Worm (Caenorhabditis elegans): ENCODE data around the gene bcf-1.

bcf-1 gene

DNA sequence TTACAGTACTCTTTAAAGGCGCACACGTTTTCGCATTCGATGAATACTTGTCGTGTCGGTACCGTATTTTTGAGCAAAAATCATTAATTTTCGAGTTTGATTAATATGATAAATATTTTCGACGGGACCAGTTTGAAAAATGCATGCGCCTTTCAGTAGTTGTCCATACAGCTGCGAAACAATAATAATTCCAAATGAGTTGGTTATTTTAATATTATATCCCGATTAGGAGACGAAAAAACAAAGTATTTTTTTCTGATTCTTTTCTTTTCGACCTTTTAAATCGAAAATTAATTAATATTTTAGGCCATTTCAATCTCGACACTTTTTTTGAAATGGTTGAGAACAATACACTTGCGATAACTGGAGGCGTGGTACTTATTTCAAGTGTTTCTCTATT, 30.0 kb upstream of the bcf-1 start, which contains the start of gene T05H4.4:
Gene T05H4.4 (plus strand): TSS at position 301 of the 400 bp plus-strand sequence.
- TF ChIP-seq fos-1 (tag; optimal IDR thresholded peaks at IDR 0.05) (no peak), mxl-2 (GFP tag; conservative IDR thresholded peaks at IDR 0.05) (no peak), php-3 (GFP tag; IDR thresholded peaks at IDR 0.05) (no peak), F44E2.7 (GFP tag; IDR thresholded peaks at IDR 0.05) (no peak), lsy-2 (tag; optimal IDR thresholded peaks at IDR 0.05) (no peak), T26A8.4 (GFP tag; IDR thresholded peaks at IDR 0.05) (no peak), nhr-28 (tag; optimal IDR thresholded peaks at IDR 0.05) (no peak), ama-1 (optimal IDR thresholded peaks at IDR 0.05) (no peak), ceh-28 (tag; optimal IDR thresholded peaks at IDR 0.05) (no peak), ceh-62 (tag; optimal IDR thresholded peaks at IDR 0.05) (no peak), hmg-1.1 (GFP tag; IDR thresholded peaks at IDR 0.05) (no peak)

DNA sequence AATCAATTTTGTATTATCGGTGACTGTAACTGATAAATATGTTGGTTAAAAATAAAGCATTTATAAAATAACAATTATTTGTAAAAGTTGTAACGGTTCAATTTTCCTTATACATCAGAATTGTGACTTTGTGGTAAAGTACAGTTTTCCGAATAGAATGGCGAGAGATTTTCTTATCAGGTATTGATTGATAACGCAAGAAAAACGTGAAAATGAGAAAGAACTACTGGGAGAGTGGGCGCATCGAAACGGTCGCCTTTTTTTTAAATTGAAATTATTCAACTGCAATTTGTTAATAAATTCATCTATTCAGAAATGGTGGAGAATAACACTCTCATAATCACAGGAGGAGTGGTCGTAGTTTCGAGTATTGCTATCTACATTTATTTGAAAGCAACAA, 27.7 kb upstream of the bcf-1 start, which contains the start of gene hpo-19:
Gene hpo-19 (plus strand): TSS at position 314 of the 400 bp plus-strand sequence.
- TF ChIP-seq mes-2 (tag; optimal IDR thresholded peaks at IDR 0.05; ENCODE audit: poor library complexity, severe bottlenecking) (peak; percentile 23), skn-1 (tag; optimal IDR thresholded peaks at IDR 0.05) (no peak), daf-19 (GFP tag; conservative IDR thresholded peaks at IDR 0.05) (no peak), ceh-32 (tag; optimal IDR thresholded peaks at IDR 0.05; ENCODE audit: poor library complexity) (no peak), mep-1 (tag; optimal IDR thresholded peaks at IDR 0.05) (no peak), dmd-8 (GFP tag; IDR thresholded peaks at IDR 0.05) (no peak), F37D6.2 (tag; optimal IDR thresholded peaks at IDR 0.05) (no peak), mdl-1 (tag; optimal IDR thresholded peaks at IDR 0.05) (no peak), nhr-102 (tag; optimal IDR thresholded peaks at IDR 0.05) (no peak), ces-1 (GFP tag; optimal IDR thresholded peaks at IDR 0.05) (no peak), tag-97 (GFP tag; IDR thresholded peaks at IDR 0.05) (no peak), madf-5 (GFP tag; IDR thresholded peaks at IDR 0.05) (no peak), ZK337.2 (GFP tag; IDR thresholded peaks at IDR 0.05) (no peak), mdt-29 (GFP tag; IDR thresholded peaks at IDR 0.05) (no peak), snpc-4 (tag; optimal IDR thresholded peaks at IDR 0.05) (no peak), duxl-1 (tag; optimal IDR thresholded peaks at IDR 0.05; ENCODE audit: poor library complexity) (no peak), pqm-1 (tag; optimal IDR thresholded peaks at IDR 0.05) (peak; percentile 31), lin-29 (GFP tag; IDR thresholded peaks at IDR 0.05) (no peak), hif-1 (tag; optimal IDR thresholded peaks at IDR 0.05) (no peak), rbr-2 (tag; optimal IDR thresholded peaks at IDR 0.05) (no peak), tra-1 (GFP tag; IDR thresholded peaks at IDR 0.05) (no peak), hmg-1.1 (GFP tag; IDR thresholded peaks at IDR 0.05) (no peak), ceh-20 (GFP tag; IDR thresholded peaks at IDR 0.05) (no peak), nhr-28 (tag; optimal IDR thresholded peaks at IDR 0.05) (peak; percentile 25), dmd-6 (GFP tag; IDR thresholded peaks at IDR 0.05) (no peak), dve-1 (tag; optimal IDR thresholded peaks at IDR 0.05; ENCODE audit: insufficient read depth) (peak; percentile 21), ctbp-1 (GFP tag; IDR thresholded peaks at IDR 0.05) (no peak), nhr-76 (tag; optimal IDR thresholded peaks at IDR 0.05) (no peak), egl-27 (tag; optimal IDR thresholded peaks at IDR 0.05) (no peak), lsy-2 (tag; optimal IDR thresholded peaks at IDR 0.05) (no peak), pha-4 (GFP tag; IDR thresholded peaks at IDR 0.05) (peak; percentile 26; the same call in 1 of the 2 replicates), pha-4 (tag; optimal IDR thresholded peaks at IDR 0.05) (no peak), nhr-48 (tag; optimal IDR thresholded peaks at IDR 0.05) (no peak), lin-13 (GFP tag; optimal IDR thresholded peaks at IDR 0.05) (peak; percentile 16), hlh-30 (tag; optimal IDR thresholded peaks at IDR 0.05; ENCODE audit: insufficient read depth) (no peak), zip-11 (GFP tag; IDR thresholded peaks at IDR 0.05) (no peak), lin-1 (GFP tag; IDR thresholded peaks at IDR 0.05) (no peak), ceh-62 (tag; optimal IDR thresholded peaks at IDR 0.05) (no peak), F49E8.2 (tag; optimal IDR thresholded peaks at IDR 0.05; ENCODE audit: borderline replicate concordance) (no peak), daf-16 (GFP tag; optimal IDR thresholded peaks at IDR 0.05) (no peak), daf-16 (tag; optimal IDR thresholded peaks at IDR 0.05) (peak; percentile 43), Y75B8A.6 (GFP tag; IDR thresholded peaks at IDR 0.05) (no peak), nhr-111 (GFP tag; optimal IDR thresholded peaks at IDR 0.05) (no peak)
